Worm (Caenorhabditis elegans): ENCODE data around the gene mca-3.

DNA sequence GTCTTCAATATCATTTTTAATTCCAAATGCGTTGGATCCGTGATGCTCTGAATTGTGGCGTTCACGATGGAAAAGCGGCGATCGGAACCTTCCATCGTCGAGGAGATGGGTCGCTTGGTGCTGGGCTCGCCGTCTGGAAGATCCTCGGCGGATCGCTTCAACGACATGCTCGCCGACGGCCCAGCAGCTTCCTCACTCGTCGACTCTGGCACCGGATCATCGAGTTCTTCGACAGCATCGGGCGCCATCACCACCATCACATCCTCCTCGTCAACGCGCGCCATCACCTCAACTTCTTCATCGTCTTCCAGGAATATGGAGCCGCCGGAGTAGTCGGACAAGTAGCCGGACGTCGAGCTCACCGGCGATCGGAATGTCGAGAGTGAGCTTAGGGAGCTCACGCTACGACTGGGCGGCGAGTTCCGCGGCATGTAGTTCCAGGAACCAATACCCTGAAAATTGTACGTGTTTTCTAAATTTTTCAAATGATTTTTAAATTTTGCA lies 70.0 kb downstream of the mca-3 start, which contains the start of gene Y67D8C.6:
- no peak for TF ChIP-seq pha-4 (tag; optimal IDR thresholded peaks at IDR 0.05)
- TF ChIP-seq B0019.2 (GFP tag; conservative IDR thresholded peaks at IDR 0.05): no peak
- TF ChIP-seq ztf-18 (tag; optimal IDR thresholded peaks at IDR 0.05): no peak
- no peak for TF ChIP-seq ccch-3 (GFP tag; optimal IDR thresholded peaks at IDR 0.05)
- no peak for TF ChIP-seq F37B4.10 (GFP tag; IDR thresholded peaks at IDR 0.05)
- no peak for TF ChIP-seq nfyb-1 (GFP tag; IDR thresholded peaks at IDR 0.05)
- no peak for TF ChIP-seq hlh-12 (tag; optimal IDR thresholded peaks at IDR 0.05)
